Worm (Caenorhabditis elegans) whole organism, L3 larva: ENCODE results near the gene Y48B6A.10.

Experiments used
- R02D3.7 ChIP-seq: fragments of 150-350 bp; optimal IDR thresholded peaks from 2 replicates; lab custom pipeline; 2014; ENCODE audit warnings: missing biosample characterization, missing genetic modification characterization
- ama-1 ChIP-seq: fragments of 150-350 bp; optimal IDR thresholded peaks from 2 replicates; lab custom pipeline; 2018
- ceh-16 ChIP-seq: sonication (generic microtip); optimal IDR thresholded peaks from 2 replicates; lab custom pipeline; 2017; ENCODE audit warnings: missing biosample characterization, missing genetic modification characterization
- ceh-28 ChIP-seq: fragments of 150-350 bp; optimal IDR thresholded peaks from 2 replicates; lab custom pipeline; 2014; ENCODE audit warnings: missing biosample characterization, missing genetic modification reagents, missing genetic modification characterization
- ceh-82 ChIP-seq: fragments of 150-350 bp; optimal IDR thresholded peaks from 2 replicates; lab custom pipeline; 2014; ENCODE audit warnings: missing biosample characterization, missing genetic modification characterization
- ceh-9 ChIP-seq: sonication (generic microtip); optimal IDR thresholded peaks from 2 replicates; lab custom pipeline; 2018; ENCODE audit warnings: missing biosample characterization, missing genetic modification characterization
- daf-12 ChIP-seq: fragments of 150-350 bp; optimal IDR thresholded peaks from 2 replicates; lab custom pipeline; 2014; ENCODE audit warnings: missing biosample characterization, missing genetic modification reagents, missing genetic modification characterization
- egl-5 ChIP-seq: fragments of 150-350 bp; optimal IDR thresholded peaks from 2 replicates; lab custom pipeline; 2017; ENCODE audit warnings: missing biosample characterization, missing genetic modification reagents, missing genetic modification characterization, inconsistent platforms
- elt-1 ChIP-seq: fragments of 150-350 bp; optimal IDR thresholded peaks from 2 replicates; lab custom pipeline; 2014; ENCODE audit warnings: missing biosample characterization, missing genetic modification characterization
- elt-2 ChIP-seq: sonication (generic microtip); optimal IDR thresholded peaks from 2 replicates; lab custom pipeline; 2016; ENCODE audit warnings: missing genetic modification reagents, mild to moderate bottlenecking, missing genetic modification characterization, missing compliant biosample characterization
- elt-3 ChIP-seq, 3 experiments: fragments of 150-350 bp in 1 of 3; sonication (generic microtip) in 2 of 3; optimal IDR thresholded peaks; 2 replicates in 2 of 3; 4 replicates in 1 of 3; lab custom pipeline; 2014 to 2017; ENCODE audit warnings: missing biosample characterization in 3 of 3, missing genetic modification characterization in 3 of 3
- eor-1 ChIP-seq, 2 experiments: fragments of 150-350 bp; optimal IDR thresholded peaks; 2 replicates each; lab custom pipeline; 2014 to 2018; ENCODE audit warnings: missing biosample characterization in 2 of 2, missing genetic modification characterization in 2 of 2
- fkh-10 ChIP-seq: sonication (generic microtip); optimal IDR thresholded peaks from 2 replicates; lab custom pipeline; 2017; ENCODE audit warnings: missing biosample characterization, missing genetic modification reagents, missing genetic modification characterization
- fkh-2 ChIP-seq: fragments of 150-350 bp; optimal IDR thresholded peaks from 2 replicates; lab custom pipeline; 2014; ENCODE audit warnings: missing biosample characterization, missing genetic modification reagents, missing genetic modification characterization
- fos-1 ChIP-seq: fragments of 150-350 bp; optimal IDR thresholded peaks from 2 replicates; lab custom pipeline; 2014; ENCODE audit warnings: missing biosample characterization, missing genetic modification characterization
- hmg-11 ChIP-seq: sonication (generic microtip); optimal IDR thresholded peaks from 2 replicates; lab custom pipeline; 2016; ENCODE audit warnings: missing genetic modification characterization, missing compliant biosample characterization
- jun-1 ChIP-seq: fragments of 150-350 bp; optimal IDR thresholded peaks from 2 replicates; lab custom pipeline; 2014; ENCODE audit warnings: missing biosample characterization, missing genetic modification reagents, missing genetic modification characterization
- lin-15B ChIP-seq: fragments of 150-350 bp; optimal IDR thresholded peaks from 2 replicates; lab custom pipeline; 2014; ENCODE audit warnings: missing biosample characterization, missing genetic modification characterization
- lin-39 ChIP-seq: fragments of 150-350 bp; optimal IDR thresholded peaks from 2 replicates; lab custom pipeline; 2018; ENCODE audit warnings: missing biosample characterization, missing genetic modification reagents, missing genetic modification characterization
- lsy-12 ChIP-seq: sonication (generic microtip); optimal IDR thresholded peaks from 2 replicates; lab custom pipeline; 2016; ENCODE audit warnings: mild to moderate bottlenecking, missing genetic modification characterization, missing compliant biosample characterization
- mdl-1 ChIP-seq: fragments of 150-350 bp; optimal IDR thresholded peaks from 2 replicates; lab custom pipeline; 2014; ENCODE audit warnings: missing biosample characterization, missing genetic modification characterization
- mml-1 ChIP-seq: fragments of 150-350 bp; sonication (generic microtip); optimal IDR thresholded peaks from 3 replicates; lab custom pipeline; 2014; ENCODE audit warnings: missing biosample characterization, missing genetic modification characterization
- nfya-1 ChIP-seq: sonication (generic microtip); optimal IDR thresholded peaks from 2 replicates; lab custom pipeline; 2017; ENCODE audit warnings: missing genetic modification characterization, mild to moderate bottlenecking, missing compliant biosample characterization, antibody characterized with exemption, moderate library complexity; ENCODE audit not compliant: insufficient read depth
- nhr-11 ChIP-seq: fragments of 150-350 bp; optimal IDR thresholded peaks from 2 replicates; lab custom pipeline; 2014; ENCODE audit warnings: missing biosample characterization, missing genetic modification characterization
- nhr-23 ChIP-seq: fragments of 150-350 bp; optimal IDR thresholded peaks from 2 replicates; lab custom pipeline; 2014; ENCODE audit warnings: missing biosample characterization, missing genetic modification reagents, missing genetic modification characterization
- nhr-237 ChIP-seq: fragments of 150-350 bp; optimal IDR thresholded peaks from 2 replicates; lab custom pipeline; 2014; ENCODE audit warnings: missing biosample characterization, missing genetic modification characterization
- nhr-25 ChIP-seq: sonication (generic microtip); optimal IDR thresholded peaks from 2 replicates; lab custom pipeline; 2017; ENCODE audit warnings: missing biosample characterization, missing genetic modification characterization
- nhr-28 ChIP-seq: fragments of 150-350 bp; optimal IDR thresholded peaks from 2 replicates; lab custom pipeline; 2014; ENCODE audit warnings: missing biosample characterization, missing genetic modification characterization
- nhr-43 ChIP-seq: sonication (generic microtip); optimal IDR thresholded peaks from 2 replicates; lab custom pipeline; 2016; ENCODE audit warnings: mild to moderate bottlenecking, missing genetic modification characterization, missing compliant biosample characterization; ENCODE audit not compliant: poor library complexity, severe bottlenecking
- nhr-67 ChIP-seq: fragments of 150-350 bp; optimal IDR thresholded peaks from 2 replicates; lab custom pipeline; 2014; ENCODE audit warnings: missing biosample characterization, missing genetic modification characterization
- nhr-76 ChIP-seq: fragments of 150-350 bp; sonication (generic microtip); optimal IDR thresholded peaks from 5 replicates; lab custom pipeline; 2014; ENCODE audit warnings: missing biosample characterization, missing genetic modification characterization
- nhr-77 ChIP-seq: fragments of 150-350 bp; optimal IDR thresholded peaks from 2 replicates; lab custom pipeline; 2014; ENCODE audit warnings: missing biosample characterization, missing genetic modification characterization
- pha-4 ChIP-seq: fragments of 150-350 bp; optimal IDR thresholded peaks from 2 replicates; lab custom pipeline; 2014; ENCODE audit warnings: missing biosample characterization, missing genetic modification reagents, missing genetic modification characterization
- pqm-1 ChIP-seq: fragments of 150-350 bp; optimal IDR thresholded peaks from 2 replicates; lab custom pipeline; 2017; ENCODE audit warnings: missing biosample characterization, missing genetic modification characterization, inconsistent platforms
- sea-2 ChIP-seq: fragments of 150-350 bp; sonication (generic microtip); optimal IDR thresholded peaks from 4 replicates; lab custom pipeline; 2014; ENCODE audit warnings: missing biosample characterization, missing genetic modification reagents, missing genetic modification characterization
- skn-1 ChIP-seq: fragments of 150-350 bp; optimal IDR thresholded peaks from 2 replicates; lab custom pipeline; 2014; ENCODE audit warnings: missing biosample characterization, missing genetic modification characterization
- snpc-4 ChIP-seq: fragments of 150-350 bp; optimal IDR thresholded peaks from 2 replicates; lab custom pipeline; 2014; ENCODE audit warnings: missing biosample characterization, missing genetic modification characterization
- tbx-2 ChIP-seq: sonication (generic microtip); optimal IDR thresholded peaks from 2 replicates; lab custom pipeline; 2016; ENCODE audit warnings: mild to moderate bottlenecking, missing genetic modification characterization, missing compliant biosample characterization
- unc-39 ChIP-seq: sonication (generic microtip); optimal IDR thresholded peaks from 4 replicates; lab custom pipeline; 2017; ENCODE audit warnings: missing biosample characterization, missing genetic modification characterization
- unc-62 ChIP-seq: fragments of 150-350 bp; sonication (generic microtip); optimal IDR thresholded peaks from 4 replicates; lab custom pipeline; 2014; ENCODE audit warnings: missing biosample characterization, missing genetic modification reagents, missing genetic modification characterization
- zag-1 ChIP-seq: fragments of 150-350 bp; optimal IDR thresholded peaks from 2 replicates; lab custom pipeline; 2014; ENCODE audit warnings: missing biosample characterization, missing genetic modification characterization
- ztf-11 ChIP-seq: fragments of 150-350 bp; optimal IDR thresholded peaks from 2 replicates; lab custom pipeline; 2014; ENCODE audit warnings: missing biosample characterization, missing genetic modification characterization
- ztf-4 ChIP-seq: fragments of 150-350 bp; optimal IDR thresholded peaks from 2 replicates; lab custom pipeline; 2014; ENCODE audit warnings: missing biosample characterization, missing genetic modification characterization

The Y48B6A.10 gene

DNA sequence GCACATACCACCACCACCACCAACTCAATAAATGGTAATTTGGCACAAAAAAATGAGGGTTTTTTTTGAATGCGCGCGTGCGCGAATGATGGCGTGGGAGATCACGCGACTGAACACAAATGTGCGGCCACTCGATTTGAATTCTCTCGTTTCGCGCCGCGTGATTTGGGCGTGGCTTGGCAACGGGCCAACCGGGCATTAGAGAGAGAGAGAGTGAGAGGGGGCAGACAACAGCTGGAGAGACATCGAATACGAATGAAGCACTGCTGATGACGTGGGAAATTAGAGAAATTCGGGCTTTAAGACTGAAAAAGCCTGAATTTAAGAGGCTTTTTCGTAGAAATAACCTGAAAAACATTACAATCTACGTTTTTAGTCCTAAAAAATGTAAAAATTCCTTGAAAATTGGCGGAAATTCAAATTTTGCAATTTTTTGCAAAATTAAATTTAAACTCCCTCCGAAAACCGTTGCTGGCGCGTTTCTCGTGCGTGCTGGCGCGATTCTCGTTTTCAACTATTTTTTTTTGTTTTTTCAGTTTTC is 37.3 kb downstream of the Y48B6A.10 start:
- TF ChIP-seq lin-39 (tag; lab: Kevin White, UChicago): peak; percentile 92
- peak; percentile 89 for TF ChIP-seq hmg-11 (tag; lab: Kevin White, UChicago)
- TF ChIP-seq lsy-12 (tag; lab: Kevin White, UChicago): peak; percentile 91
- TF ChIP-seq ceh-28 (tag; lab: Kevin White, UChicago): peak; percentile 66
- peak; percentile 66 for TF ChIP-seq lin-15B (tag; lab: Kevin White, UChicago)
- TF ChIP-seq fkh-10 (GFP tag; lab: Kevin White, UChicago): peak; percentile 51
- TF ChIP-seq fos-1 (tag; lab: Kevin White, UChicago): no peak
- TF ChIP-seq mdl-1 (tag; lab: Kevin White, UChicago): peak; percentile 79
- no peak for TF ChIP-seq ztf-11 (tag; lab: Kevin White, UChicago)
- TF ChIP-seq skn-1 (tag; lab: Kevin White, UChicago): peak; percentile 68
- no peak for TF ChIP-seq ceh-16 (tag; lab: Kevin White, UChicago)
- TF ChIP-seq ceh-9 (tag; lab: Kevin White, UChicago): no peak
- peak; percentile 30 for TF ChIP-seq zag-1 (tag; lab: Kevin White, UChicago)
- no peak for TF ChIP-seq mml-1 (tag; lab: Kevin White, UChicago)
- TF ChIP-seq egl-5: no peak
- peak; percentile 81 for TF ChIP-seq elt-2 (tag; lab: Kevin White, UChicago)
- peak; percentile 91 for TF ChIP-seq nfya-1 (tag; lab: Kevin White, UChicago)
- peak; percentile 5 for TF ChIP-seq fkh-2 (tag; lab: Kevin White, UChicago)
- peak; percentile 87 for TF ChIP-seq ama-1 (lab: Kevin White, UChicago)
- TF ChIP-seq eor-1 (tag; optimal IDR thresholded peaks at IDR 0.05; lab: Kevin White, UChicago): peak in 1 of 2 experiments; percentile 51
- no peak for TF ChIP-seq nhr-237 (tag; lab: Kevin White, UChicago)
- TF ChIP-seq snpc-4 (tag; lab: Kevin White, UChicago): peak; percentile 43
- peak; percentile 66 for TF ChIP-seq pqm-1 (tag; lab: Kevin White, UChicago)
- TF ChIP-seq elt-1: no peak
- TF ChIP-seq unc-62 (GFP tag; lab: Kevin White, UChicago): peak; percentile 39
- TF ChIP-seq nhr-67 (tag; lab: Kevin White, UChicago): no peak
- TF ChIP-seq nhr-43 (tag; lab: Kevin White, UChicago): peak; percentile 89
- peak; percentile 43 for TF ChIP-seq nhr-11
- TF ChIP-seq pha-4 (tag; lab: Kevin White, UChicago): peak; percentile 66
- TF ChIP-seq R02D3.7: peak; percentile 72
- peak; percentile 88 for TF ChIP-seq tbx-2 (tag; lab: Kevin White, UChicago)
- peak; percentile 42 for TF ChIP-seq ceh-82 (tag; lab: Kevin White, UChicago)
- TF ChIP-seq jun-1: peak; percentile 78
- peak; percentile 84 for TF ChIP-seq nhr-77 (tag; lab: Kevin White, UChicago)
- TF ChIP-seq ztf-4: no peak
- TF ChIP-seq elt-3 (tag; optimal IDR thresholded peaks at IDR 0.05; lab: Kevin White, UChicago): peak in 1 of 3 experiments; percentile 58
- TF ChIP-seq nhr-76: no peak
- peak; percentile 96 for TF ChIP-seq nhr-25 (tag; lab: Kevin White, UChicago)
- peak; percentile 85 for TF ChIP-seq nhr-23 (tag; lab: Kevin White, UChicago)
- peak; percentile 30 for TF ChIP-seq sea-2 (GFP tag; lab: Kevin White, UChicago)
- TF ChIP-seq unc-39 (tag; lab: Kevin White, UChicago): no peak

DNA sequence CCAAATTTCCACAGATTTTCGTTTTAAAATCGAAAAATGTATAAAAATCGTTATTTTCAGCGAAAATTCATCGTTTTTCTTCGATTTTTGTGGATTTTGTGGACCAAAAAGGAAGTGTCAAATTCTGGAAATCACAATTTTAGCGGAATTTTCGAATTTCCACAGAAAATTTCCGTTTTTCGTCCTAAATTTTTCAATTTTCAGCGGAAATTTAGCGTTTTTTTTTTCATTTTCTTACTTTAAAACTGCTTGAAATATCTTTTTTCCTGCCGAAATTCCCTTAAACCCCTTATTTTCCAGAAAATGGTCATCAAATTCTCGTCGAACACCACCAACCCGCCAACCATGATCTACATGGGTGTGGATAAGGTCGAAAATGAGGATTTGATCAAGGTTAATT is 37.8 kb downstream of the Y48B6A.10 start, which contains the start of gene Y54G11A.2:
Gene Y54G11A.2, plus strand, starts transcription at position 301 of the 400 bp plus-strand sequence.
- TF ChIP-seq elt-2 (tag; lab: Kevin White, UChicago): no peak
- TF ChIP-seq eor-1 (tag; optimal IDR thresholded peaks at IDR 0.05; lab: Kevin White, UChicago): no peak
- TF ChIP-seq nhr-23 (tag; lab: Kevin White, UChicago): no peak
- TF ChIP-seq nhr-28 (tag; lab: Kevin White, UChicago): no peak
- no peak for TF ChIP-seq daf-12
- no peak for TF ChIP-seq fkh-2 (tag; lab: Kevin White, UChicago)
